Fruit fly (Drosophila melanogaster): ENCODE results near the gene Vsp37A.

DNA sequence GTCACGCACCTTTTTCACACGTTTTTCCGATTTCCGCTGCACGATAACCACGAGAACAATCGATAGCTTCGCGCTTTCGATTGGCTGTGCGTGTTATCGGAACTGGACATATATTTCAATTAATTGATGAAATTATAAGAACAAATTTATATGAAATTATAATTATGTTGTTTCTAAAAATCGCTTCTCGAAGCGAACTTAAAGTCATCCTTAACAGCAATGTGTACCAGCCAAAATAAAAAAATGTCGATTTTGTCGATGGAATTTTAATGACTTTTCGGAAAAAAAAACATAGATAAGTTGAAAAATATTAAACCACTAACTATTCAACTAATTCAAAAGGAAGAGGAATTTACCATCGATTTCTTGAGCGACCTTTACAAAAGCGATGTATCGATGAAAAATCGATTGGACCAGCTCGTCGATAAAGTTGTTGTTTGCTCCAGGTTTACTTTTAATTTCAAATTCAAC is 3.9 kb downstream of the Vsp37A start, which contains the start of the genes CG13364 and Hinfp:
- no peak for TF ChIP-seq insv (optimal IDR thresholded peaks at IDR 0.05)
- no peak for TF ChIP-seq h (optimal IDR thresholded peaks at IDR 0.05)
- TF ChIP-seq Sin3A (optimal IDR thresholded peaks at IDR 0.05) = no peak
- no peak for TF ChIP-seq ttk (optimal IDR thresholded peaks at IDR 0.05)
- TF ChIP-seq psq (optimal IDR thresholded peaks at IDR 0.05) = no peak

Measured in Kc167 (cell line).